Worm (Caenorhabditis elegans) whole organism, L1 larva: Measurements from ENCODE around the gene C27H5.2.
"Not testable (repeated sequence)": the region's sequence is repeated elsewhere in the genome, so short reads cannot be mapped to it uniquely, and the experiment has no call there.

Experiments
- C16A3.4 ChIP-seq: fragments of 150-350 bp; optimal IDR thresholded peaks from 2 replicates; lab custom pipeline; 2014; ENCODE audit warnings: missing biosample characterization, missing genetic modification characterization
- C34B4.2 ChIP-seq: sonication (generic microtip); optimal IDR thresholded peaks from 2 replicates; lab custom pipeline; 2017; ENCODE audit warnings: mild to moderate bottlenecking, missing genetic modification characterization, missing compliant biosample characterization
- F16B12.6 ChIP-seq: fragments of 150-350 bp; optimal IDR thresholded peaks from 2 replicates; lab custom pipeline; 2014; ENCODE audit warnings: missing biosample characterization, missing genetic modification characterization
- Y116A8C.19 ChIP-seq: sonication (generic microtip); optimal IDR thresholded peaks from 2 replicates; lab custom pipeline; 2016; ENCODE audit warnings: missing compliant biosample characterization, missing genetic modification characterization, borderline replicate concordance
- alr-1 ChIP-seq: fragments of 200-800 bp; sonication (Bioruptor generic); optimal IDR thresholded peaks from 2 replicates; lab custom pipeline; 2018; ENCODE audit warnings: borderline replicate concordance, mild to moderate bottlenecking, missing genetic modification characterization, missing compliant biosample characterization
- aly-2 ChIP-seq: fragments of 150-350 bp; optimal IDR thresholded peaks from 2 replicates; lab custom pipeline; 2014; ENCODE audit warnings: missing biosample characterization, missing genetic modification characterization
- ceh-8 ChIP-seq: fragments of 200-800 bp; sonication (Bioruptor generic); optimal IDR thresholded peaks from 2 replicates; lab custom pipeline; 2018; ENCODE audit warnings: mild to moderate bottlenecking, missing genetic modification characterization, moderate library complexity, missing compliant biosample characterization
- ces-1 ChIP-seq: fragments of 150-350 bp; optimal IDR thresholded peaks from 2 replicates; lab custom pipeline; 2014; ENCODE audit warnings: missing biosample characterization, missing genetic modification reagents, missing genetic modification characterization
- dpl-1 ChIP-seq, 3 experiments: fragments of 150-350 bp in 2 of 3; sonication (generic microtip) in 1 of 3; optimal IDR thresholded peaks; 2 replicates each; lab custom pipeline; 2014 to 2017; ENCODE audit warnings: missing biosample characterization in 3 of 3, missing genetic modification characterization in 3 of 3, missing genetic modification reagents in 3 of 3
- dsc-1 ChIP-seq: sonication (generic microtip); optimal IDR thresholded peaks from 2 replicates; lab custom pipeline; 2016; ENCODE audit warnings: mild to moderate bottlenecking, missing genetic modification characterization, missing compliant biosample characterization
- efl-1 ChIP-seq, 4 experiments: fragments of 150-350 bp; optimal IDR thresholded peaks in 3 of 4; peaks in 1 of 4; 1 replicate in 1 of 4; 2 replicates in 3 of 4; lab custom pipeline; 2014; ENCODE audit warnings: missing biosample characterization in 2 of 4, missing genetic modification characterization in 2 of 4, missing genetic modification reagents in 2 of 4
- efl-3 ChIP-seq: fragments of 200-800 bp; sonication (Bioruptor generic); optimal IDR thresholded peaks from 2 replicates; lab custom pipeline; 2018; ENCODE audit warnings: mild to moderate bottlenecking, missing genetic modification characterization, missing compliant biosample characterization
- egl-27 ChIP-seq, 2 experiments: fragments of 150-350 bp in 1 of 2; sonication (generic microtip); optimal IDR thresholded peaks; 3 replicates each; lab custom pipeline; 2017 to 2018; ENCODE audit warnings: missing biosample characterization in 2 of 2, missing genetic modification characterization in 2 of 2, missing genetic modification reagents in 2 of 2
- elt-2 ChIP-seq: sonication (generic microtip); optimal IDR thresholded peaks from 2 replicates; lab custom pipeline; 2016; ENCODE audit warnings: missing genetic modification characterization, mild to moderate bottlenecking, inconsistent platforms, missing compliant biosample characterization, missing genetic modification reagents
- elt-3 ChIP-seq, 6 experiments: fragments of 150-350 bp in 1 of 6; sonication (generic microtip); optimal IDR thresholded peaks; 2 replicates each; lab custom pipeline; 2017 to 2018; ENCODE audit warnings: missing biosample characterization in 6 of 6, missing genetic modification characterization in 6 of 6, inconsistent platforms in 1 of 6
- fkh-10 ChIP-seq: sonication (generic microtip); optimal IDR thresholded peaks from 2 replicates; lab custom pipeline; 2017; ENCODE audit warnings: missing biosample characterization, missing genetic modification reagents, missing genetic modification characterization
- fkh-8 ChIP-seq: sonication (generic microtip); optimal IDR thresholded peaks from 2 replicates; lab custom pipeline; 2016; ENCODE audit warnings: mild to moderate bottlenecking, missing genetic modification characterization, missing compliant biosample characterization
- grh-1 ChIP-seq: fragments of 200-800 bp; sonication (Bioruptor generic); IDR thresholded peaks from 2 replicates; pipeline ENCODE4 v1.3.6; 2022; ENCODE audit warnings: missing genetic modification reagents, missing genetic modification characterization, missing compliant biosample characterization
- hlh-17 ChIP-seq: fragments of 200-800 bp; sonication (Bioruptor generic); optimal IDR thresholded peaks from 2 replicates; lab custom pipeline; 2018; ENCODE audit warnings: missing genetic modification characterization, mild to moderate bottlenecking, missing compliant biosample characterization, moderate library complexity, borderline replicate concordance
- hpl-2 ChIP-seq: fragments of 150-350 bp; optimal IDR thresholded peaks from 2 replicates; lab custom pipeline; 2014; ENCODE audit warnings: missing biosample characterization, missing genetic modification reagents, missing genetic modification characterization
- lin-13 ChIP-seq: fragments of 150-350 bp; optimal IDR thresholded peaks from 2 replicates; lab custom pipeline; 2014; ENCODE audit warnings: missing biosample characterization, missing genetic modification reagents, missing genetic modification characterization
- lin-14 ChIP-seq: fragments of 200-800 bp; sonication (Bioruptor generic); optimal IDR thresholded peaks from 2 replicates; lab custom pipeline; 2018; ENCODE audit warnings: mild to moderate bottlenecking, missing genetic modification characterization, moderate library complexity, missing compliant biosample characterization
- lin-35 ChIP-seq, 2 experiments: fragments of 150-350 bp; optimal IDR thresholded peaks; 2 replicates each; lab custom pipeline; 2014; ENCODE audit warnings: missing biosample characterization in 2 of 2, missing genetic modification characterization in 2 of 2, missing genetic modification reagents in 2 of 2
- lin-39 ChIP-seq: fragments of 150-350 bp; optimal IDR thresholded peaks from 2 replicates; lab custom pipeline; 2014; ENCODE audit warnings: missing biosample characterization, missing genetic modification reagents, missing genetic modification characterization
- mef-2 ChIP-seq: fragments of 150-350 bp; optimal IDR thresholded peaks from 2 replicates; lab custom pipeline; 2014; ENCODE audit warnings: missing biosample characterization, missing genetic modification characterization
- mep-1 ChIP-seq: fragments of 150-350 bp; optimal IDR thresholded peaks from 2 replicates; lab custom pipeline; 2014; ENCODE audit warnings: missing biosample characterization, missing genetic modification characterization
- nhr-19 ChIP-seq: fragments of 200-800 bp; sonication (Bioruptor generic); conservative IDR thresholded peaks from 2 replicates; pipeline ENCODE4 v1.3.6; 2022; ENCODE audit warnings: missing genetic modification characterization, missing compliant biosample characterization
- nhr-71 ChIP-seq: sonication (generic microtip); optimal IDR thresholded peaks from 2 replicates; lab custom pipeline; 2016; ENCODE audit warnings: mild to moderate bottlenecking, missing genetic modification characterization, moderate library complexity, missing compliant biosample characterization
- nhr-85 ChIP-seq: sonication (generic microtip); peaks from one replicate; lab custom pipeline; 2016; ENCODE audit warnings: missing genetic modification characterization, inconsistent platforms, missing compliant biosample characterization
- nhr-90 ChIP-seq: sonication (generic microtip); optimal IDR thresholded peaks from 2 replicates; lab custom pipeline; 2016; ENCODE audit warnings: mild to moderate bottlenecking, missing genetic modification characterization, missing compliant biosample characterization; ENCODE audit not compliant: poor library complexity
- snu-23 ChIP-seq: sonication (generic microtip); optimal IDR thresholded peaks from 2 replicates; lab custom pipeline; 2016; ENCODE audit warnings: missing genetic modification characterization, missing compliant biosample characterization
- sox-4 ChIP-seq: sonication (generic microtip); optimal IDR thresholded peaks from 2 replicates; lab custom pipeline; 2016; ENCODE audit warnings: missing genetic modification characterization, missing compliant biosample characterization
- sup-37 ChIP-seq: fragments of 200-800 bp; sonication (Bioruptor generic); optimal IDR thresholded peaks from 2 replicates; lab custom pipeline; 2018; ENCODE audit warnings: mild to moderate bottlenecking, missing genetic modification characterization, missing compliant biosample characterization
- swsn-7 ChIP-seq: sonication (generic microtip); optimal IDR thresholded peaks from 2 replicates; lab custom pipeline; 2016; ENCODE audit warnings: missing genetic modification characterization, missing compliant biosample characterization
- tbx-2 ChIP-seq: sonication (generic microtip); optimal IDR thresholded peaks from 2 replicates; lab custom pipeline; 2016; ENCODE audit warnings: missing genetic modification characterization, missing compliant biosample characterization
- tlp-1 ChIP-seq: fragments of 150-350 bp; optimal IDR thresholded peaks from 2 replicates; lab custom pipeline; 2014; ENCODE audit warnings: missing biosample characterization, missing genetic modification characterization
- unc-30 ChIP-seq: sonication (generic microtip); optimal IDR thresholded peaks from 2 replicates; lab custom pipeline; 2017; ENCODE audit warnings: missing biosample characterization, missing genetic modification characterization
- unc-62 ChIP-seq: fragments of 150-350 bp; optimal IDR thresholded peaks from 2 replicates; lab custom pipeline; 2014; ENCODE audit warnings: missing biosample characterization, missing genetic modification reagents, missing genetic modification characterization
- unc-86 ChIP-seq: sonication (generic microtip); optimal IDR thresholded peaks from 2 replicates; lab custom pipeline; 2016; ENCODE audit warnings: missing genetic modification characterization, missing compliant biosample characterization
- vab-15 ChIP-seq: sonication (generic microtip); optimal IDR thresholded peaks from 2 replicates; lab custom pipeline; 2017; ENCODE audit warnings: missing genotype, mild to moderate bottlenecking, missing genetic modification characterization, missing compliant biosample characterization
- xbp-1 ChIP-seq: sonication (generic microtip); optimal IDR thresholded peaks from 2 replicates; lab custom pipeline; 2016; ENCODE audit warnings: missing genetic modification characterization, missing compliant biosample characterization
- zag-1 ChIP-seq: fragments of 150-350 bp; optimal IDR thresholded peaks from 2 replicates; lab custom pipeline; 2014; ENCODE audit warnings: missing biosample characterization, missing genetic modification characterization
- zip-4 ChIP-seq: fragments of 200-800 bp; sonication (Bioruptor generic); optimal IDR thresholded peaks from 2 replicates; lab custom pipeline; 2018; ENCODE audit warnings: mild to moderate bottlenecking, missing genetic modification characterization, moderate library complexity, missing compliant biosample characterization

Gene C27H5.2

ce11 chrII:7151969-7152631 lies 3.3 kb upstream of the C27H5.2 start, which contains the start of gene fust-1 (continued):
- peak; percentile 90 for TF ChIP-seq sup-37 (GFP tag; lab: Kevin White, UChicago)
- peak; percentile 70 for TF ChIP-seq efl-3 (GFP tag; lab: Kevin White, UChicago)
- TF ChIP-seq dpl-1 (GFP tag; optimal IDR thresholded peaks at IDR 0.05; lab: Kevin White, UChicago), result peak; percentile 86 to 91 (median 88)
- TF ChIP-seq, all 84 proteins: peak for 71

- TF ChIP-seq efl-1 (optimal IDR thresholded peaks at IDR 0.05; lab: Kevin White, UChicago), result not testable (repeated sequence)
- TF ChIP-seq efl-1 (GFP tag; optimal IDR thresholded peaks at IDR 0.05 in 1 of 2; lab: Kevin White, UChicago), result peak in 1 of 2 experiments; percentile 50
Observed at ce11 chrII:7153095-7153494, 2.3 kb upstream of the C27H5.2 start.

- no peak for TF ChIP-seq efl-1 (optimal IDR thresholded peaks at IDR 0.05; lab: Kevin White, UChicago)
- peak in 1 of 2 experiments; percentile 28 for TF ChIP-seq efl-1 (GFP tag; optimal IDR thresholded peaks at IDR 0.05 in 1 of 2; lab: Kevin White, UChicago)
- no peak for TF ChIP-seq tlp-1 (tag; lab: Kevin White, UChicago)
- TF ChIP-seq ceh-8 (GFP tag; lab: Kevin White, UChicago), result peak; percentile 19
Observed at ce11 chrII:7154711-7155110, 670 bp upstream of the C27H5.2 start.

ce11 chrII:7157415-7157814 lies 2.0 kb downstream of the C27H5.2 start:
- no peak for TF ChIP-seq mep-1
- TF ChIP-seq nhr-85 (tag; lab: Kevin White, UChicago), result peak; percentile 61
- no peak for TF ChIP-seq lin-13
- TF ChIP-seq tlp-1 (tag; lab: Kevin White, UChicago), result no peak
- TF ChIP-seq aly-2 (tag; lab: Kevin White, UChicago), result no peak
- peak; percentile 83 for TF ChIP-seq elt-2 (tag; lab: Kevin White, UChicago)
- TF ChIP-seq lin-14 (GFP tag; lab: Kevin White, UChicago), result peak; percentile 40
- TF ChIP-seq lin-39 (tag; lab: Kevin White, UChicago), result no peak
- TF ChIP-seq fkh-10 (GFP tag; lab: Kevin White, UChicago), result no peak
- TF ChIP-seq efl-3 (GFP tag; lab: Kevin White, UChicago), result no peak
- TF ChIP-seq fkh-8 (tag; lab: Kevin White, UChicago), result no peak
- TF ChIP-seq xbp-1 (tag; lab: Kevin White, UChicago), result no peak
- no peak for TF ChIP-seq zip-4 (GFP tag; lab: Kevin White, UChicago)
- no peak for TF ChIP-seq vab-15 (tag; lab: Kevin White, UChicago)
- TF ChIP-seq hlh-17, result no peak
- TF ChIP-seq mef-2, result no peak
- peak; percentile 33 for TF ChIP-seq nhr-71 (tag; lab: Kevin White, UChicago)
- TF ChIP-seq Y116A8C.19 (tag; lab: Kevin White, UChicago), result no peak
- no peak for TF ChIP-seq tbx-2 (tag; lab: Kevin White, UChicago)
- TF ChIP-seq zag-1 (tag; lab: Kevin White, UChicago), result no peak
- no peak for TF ChIP-seq C34B4.2 (tag; lab: Kevin White, UChicago)
- no peak for TF ChIP-seq ces-1
- TF ChIP-seq C16A3.4, result peak; percentile 4
- no peak for TF ChIP-seq egl-27 (tag; optimal IDR thresholded peaks at IDR 0.05; lab: Kevin White, UChicago)
- TF ChIP-seq unc-86, result no peak
- no peak for TF ChIP-seq hpl-2 (GFP tag; lab: Kevin White, UChicago)
- TF ChIP-seq swsn-7 (tag; lab: Kevin White, UChicago), result no peak
- TF ChIP-seq unc-30, result no peak
- no peak for TF ChIP-seq dsc-1 (tag; lab: Kevin White, UChicago)
- TF ChIP-seq grh-1 (GFP tag; lab: Robert Waterston, UW), result no peak
- TF ChIP-seq sup-37 (GFP tag; lab: Kevin White, UChicago), result no peak
- TF ChIP-seq F16B12.6, result no peak
- TF ChIP-seq elt-3 (tag; optimal IDR thresholded peaks at IDR 0.05; lab: Kevin White, UChicago), result peak in 2 of 6 experiments; percentile 18 to 59
- TF ChIP-seq nhr-19, result no peak
- no peak for TF ChIP-seq ceh-8 (GFP tag; lab: Kevin White, UChicago)
- TF ChIP-seq alr-1 (tag; lab: Kevin White, UChicago), result no peak
- peak; percentile 20 for TF ChIP-seq snu-23 (GFP tag; lab: Kevin White, UChicago)
- peak in 1 of 2 experiments; percentile 50 for TF ChIP-seq lin-35 (GFP tag; optimal IDR thresholded peaks at IDR 0.05; lab: Kevin White, UChicago)
- no peak for TF ChIP-seq unc-62 (GFP tag; lab: Kevin White, UChicago)
- peak; percentile 19 for TF ChIP-seq nhr-90
- TF ChIP-seq sox-4 (tag; lab: Kevin White, UChicago), result no peak
